Fruit fly (Drosophila melanogaster) whole organism, pupa: ENCODE data around the gene Grl36a.

Experiments used
- CG10348 ChIP-seq: fragments of 200-800 bp; sonication (Bioruptor generic); IDR thresholded peaks from 2 replicates; pipeline ENCODE4 v1.3.6; 2022; ENCODE audit warnings: missing biosample characterization, missing genetic modification characterization
- CG13204 ChIP-seq: fragments of 200-800 bp; sonication (Bioruptor generic); optimal IDR thresholded peaks from 2 replicates; lab custom pipeline; 2018; ENCODE audit warnings: missing biosample characterization, mild to moderate bottlenecking, missing genetic modification characterization, moderate library complexity
- CG32121 ChIP-seq: fragments of 200-800 bp; sonication (Bioruptor generic); IDR thresholded peaks from 2 replicates; pipeline ENCODE4 v1.3.6; 2022; ENCODE audit warnings: missing biosample characterization, missing genetic modification characterization
- CG4496 ChIP-seq: fragments of 200-800 bp; sonication (Bioruptor generic); IDR thresholded peaks from 3 replicates; pipeline ENCODE4 v1.3.6; 2022; ENCODE audit warnings: missing biosample characterization, missing genetic modification characterization
- CG8301 ChIP-seq: fragments of 200-800 bp; sonication (Bioruptor generic); optimal IDR thresholded peaks from 2 replicates; lab custom pipeline; 2018; ENCODE audit warnings: missing biosample characterization, mild to moderate bottlenecking, missing genetic modification characterization
- CG9948 ChIP-seq: fragments of 200-800 bp; sonication (Bioruptor generic); optimal IDR thresholded peaks from 2 replicates; lab custom pipeline; 2018; ENCODE audit warnings: missing biosample characterization, mild to moderate bottlenecking, missing genetic modification characterization, moderate library complexity
- EcR ChIP-seq: fragments of 200-800 bp; sonication (Bioruptor generic); optimal IDR thresholded peaks from 3 replicates; lab custom pipeline; 2019; ENCODE audit warnings: missing biosample characterization, missing genetic modification characterization, mild to moderate bottlenecking, moderate library complexity, missing genetic modification reagents
- Ets98B ChIP-seq: fragments of 200-800 bp; sonication (Bioruptor generic); IDR thresholded peaks from 2 replicates; pipeline ENCODE4 v1.3.6; 2022; ENCODE audit warnings: missing biosample characterization, missing genetic modification characterization
- Snoo ChIP-seq: fragments of 200-800 bp; sonication (Bioruptor generic); optimal IDR thresholded peaks from 3 replicates; lab custom pipeline; 2017; ENCODE audit warnings: missing biosample characterization, mild to moderate bottlenecking, missing genetic modification characterization, inconsistent platforms

dm6 chr2L:17227102-17227501 is 45.4 kb downstream of the Grl36a start:
- no peak for TF ChIP-seq Ets98B (GFP tag; lab: Robert Waterston, UW)
- no peak for TF ChIP-seq CG10348 (GFP tag; lab: Robert Waterston, UW)
- TF ChIP-seq CG13204 (GFP tag; lab: Kevin White, UChicago) = no peak
- no peak for TF ChIP-seq EcR (GFP tag; lab: Kevin White, UChicago)
- no peak for TF ChIP-seq CG32121 (GFP tag; lab: Robert Waterston, UW)
- TF ChIP-seq Snoo = no peak
- TF ChIP-seq CG9948 (tag; lab: Kevin White, UChicago) = no peak
- no peak for TF ChIP-seq CG4496
- TF ChIP-seq CG8301 (tag; lab: Kevin White, UChicago) = no peak
